Worm (Caenorhabditis elegans): ENCODE results near the gene R13H7.2.

Gene R13H7.2

ce11 chrIV:6879666-6880210, 20.6 kb upstream of the R13H7.2 start:
- TF ChIP-seq med-1 (GFP tag; optimal IDR thresholded peaks at IDR 0.05; ENCODE audit: insufficient read depth) (no peak), cog-1 (tag; optimal IDR thresholded peaks at IDR 0.05) (no peak), klf-2 (GFP tag; conservative IDR thresholded peaks at IDR 0.05) (no peak), ref-1 (GFP tag; conservative IDR thresholded peaks at IDR 0.05) (no peak), ztf-29 (GFP tag; IDR thresholded peaks at IDR 0.05) (no peak), ztf-23 (GFP tag; IDR thresholded peaks at IDR 0.05) (no peak), flt-1 (GFP tag; IDR thresholded peaks at IDR 0.05) (no peak), T22C8.4 (GFP tag; IDR thresholded peaks at IDR 0.05) (no peak), tab-1 (GFP tag; IDR thresholded peaks at IDR 0.05) (no peak)

ce11 chrIV:6878912-6879554, 19.9 kb upstream of the R13H7.2 start:
- no peak for TF ChIP-seq med-1 (GFP tag; optimal IDR thresholded peaks at IDR 0.05; ENCODE audit: insufficient read depth)
- TF ChIP-seq ztf-23 (GFP tag; IDR thresholded peaks at IDR 0.05) = no peak
- TF ChIP-seq T22C8.4 (GFP tag; IDR thresholded peaks at IDR 0.05) = no peak
- TF ChIP-seq ref-1 (GFP tag; conservative IDR thresholded peaks at IDR 0.05) = no peak
- TF ChIP-seq cog-1 (tag; optimal IDR thresholded peaks at IDR 0.05) = no peak
- TF ChIP-seq flt-1 (GFP tag; IDR thresholded peaks at IDR 0.05) = no peak
- no peak for TF ChIP-seq tab-1 (GFP tag; IDR thresholded peaks at IDR 0.05)
- no peak for TF ChIP-seq ztf-29 (GFP tag; IDR thresholded peaks at IDR 0.05)
- TF ChIP-seq klf-2 (GFP tag; conservative IDR thresholded peaks at IDR 0.05) = no peak

ce11 chrIV:6872958-6873357, 13.8 kb upstream of the R13H7.2 start, which contains the start of gene srx-19:
srx-19 (plus strand) TSS chrIV:6873258.
- TF ChIP-seq flt-1 (GFP tag; IDR thresholded peaks at IDR 0.05) (no peak), ztf-23 (GFP tag; IDR thresholded peaks at IDR 0.05) (no peak), tab-1 (GFP tag; IDR thresholded peaks at IDR 0.05) (no peak), klf-2 (GFP tag; conservative IDR thresholded peaks at IDR 0.05) (no peak), med-1 (GFP tag; optimal IDR thresholded peaks at IDR 0.05; ENCODE audit: insufficient read depth) (no peak), cog-1 (tag; optimal IDR thresholded peaks at IDR 0.05) (no peak), T22C8.4 (GFP tag; IDR thresholded peaks at IDR 0.05) (no peak), ztf-29 (GFP tag; IDR thresholded peaks at IDR 0.05) (no peak)

- TF ChIP-seq flt-1 (GFP tag; IDR thresholded peaks at IDR 0.05) = no peak
- TF ChIP-seq cog-1 (tag; optimal IDR thresholded peaks at IDR 0.05) = no peak
- TF ChIP-seq med-1 (GFP tag; optimal IDR thresholded peaks at IDR 0.05; ENCODE audit: insufficient read depth) = no peak
- no peak for TF ChIP-seq ref-1 (GFP tag; conservative IDR thresholded peaks at IDR 0.05)
- no peak for TF ChIP-seq tab-1 (GFP tag; IDR thresholded peaks at IDR 0.05)
- no peak for TF ChIP-seq T22C8.4 (GFP tag; IDR thresholded peaks at IDR 0.05)
- no peak for TF ChIP-seq klf-2 (GFP tag; conservative IDR thresholded peaks at IDR 0.05)
- no peak for TF ChIP-seq ztf-23 (GFP tag; IDR thresholded peaks at IDR 0.05)
- no peak for TF ChIP-seq ztf-29 (GFP tag; IDR thresholded peaks at IDR 0.05)
Measured at ce11 chrIV:6867791-6868190, 8.6 kb upstream of the R13H7.2 start, which contains the start of gene srx-20. srx-20 (plus strand) TSS chrIV:6868091.

- TF ChIP-seq tab-1 (GFP tag; IDR thresholded peaks at IDR 0.05) (no peak), cog-1 (tag; optimal IDR thresholded peaks at IDR 0.05) (no peak), T22C8.4 (GFP tag; IDR thresholded peaks at IDR 0.05) (no peak), ztf-23 (GFP tag; IDR thresholded peaks at IDR 0.05) (no peak), med-1 (GFP tag; optimal IDR thresholded peaks at IDR 0.05; ENCODE audit: insufficient read depth) (no peak), ztf-29 (GFP tag; IDR thresholded peaks at IDR 0.05) (no peak), klf-2 (GFP tag; conservative IDR thresholded peaks at IDR 0.05) (no peak), flt-1 (GFP tag; IDR thresholded peaks at IDR 0.05) (no peak), ref-1 (GFP tag; conservative IDR thresholded peaks at IDR 0.05) (no peak)
Measured at ce11 chrIV:6852727-6853126, 6.4 kb downstream of the R13H7.2 start.

ce11 chrIV:6842470-6843008, 16.6 kb downstream of the R13H7.2 start, which contains the start of gene lip-1:
lip-1 (plus strand) TSS chrIV:6842958.
- no peak for TF ChIP-seq ref-1 (GFP tag; conservative IDR thresholded peaks at IDR 0.05)
- no peak for TF ChIP-seq ztf-23 (GFP tag; IDR thresholded peaks at IDR 0.05)
- TF ChIP-seq flt-1 (GFP tag; IDR thresholded peaks at IDR 0.05) = no peak
- TF ChIP-seq tab-1 (GFP tag; IDR thresholded peaks at IDR 0.05) = no peak
- no peak for TF ChIP-seq klf-2 (GFP tag; conservative IDR thresholded peaks at IDR 0.05)
- TF ChIP-seq med-1 (GFP tag; optimal IDR thresholded peaks at IDR 0.05; ENCODE audit: insufficient read depth) = no peak
- TF ChIP-seq cog-1 (tag; optimal IDR thresholded peaks at IDR 0.05) = no peak
- no peak for TF ChIP-seq ztf-29 (GFP tag; IDR thresholded peaks at IDR 0.05)
- TF ChIP-seq T22C8.4 (GFP tag; IDR thresholded peaks at IDR 0.05) = no peak

ce11 chrIV:6841562-6842282, 17.4 kb downstream of the R13H7.2 start:
- no peak for TF ChIP-seq ref-1 (GFP tag; conservative IDR thresholded peaks at IDR 0.05)
- TF ChIP-seq flt-1 (GFP tag; IDR thresholded peaks at IDR 0.05) = no peak
- no peak for TF ChIP-seq ztf-29 (GFP tag; IDR thresholded peaks at IDR 0.05)
- no peak for TF ChIP-seq tab-1 (GFP tag; IDR thresholded peaks at IDR 0.05)
- no peak for TF ChIP-seq cog-1 (tag; optimal IDR thresholded peaks at IDR 0.05)
- TF ChIP-seq med-1 (GFP tag; optimal IDR thresholded peaks at IDR 0.05; ENCODE audit: insufficient read depth) = no peak
- no peak for TF ChIP-seq T22C8.4 (GFP tag; IDR thresholded peaks at IDR 0.05)
- no peak for TF ChIP-seq klf-2 (GFP tag; conservative IDR thresholded peaks at IDR 0.05)
- no peak for TF ChIP-seq ztf-23 (GFP tag; IDR thresholded peaks at IDR 0.05)

- TF ChIP-seq ref-1 (GFP tag; conservative IDR thresholded peaks at IDR 0.05) = no peak
- TF ChIP-seq ztf-23 (GFP tag; IDR thresholded peaks at IDR 0.05) = no peak
- no peak for TF ChIP-seq T22C8.4 (GFP tag; IDR thresholded peaks at IDR 0.05)
- TF ChIP-seq ztf-29 (GFP tag; IDR thresholded peaks at IDR 0.05) = no peak
- no peak for TF ChIP-seq flt-1 (GFP tag; IDR thresholded peaks at IDR 0.05)
- no peak for TF ChIP-seq tab-1 (GFP tag; IDR thresholded peaks at IDR 0.05)
- TF ChIP-seq cog-1 (tag; optimal IDR thresholded peaks at IDR 0.05) = no peak
- no peak for TF ChIP-seq klf-2 (GFP tag; conservative IDR thresholded peaks at IDR 0.05)
- TF ChIP-seq med-1 (GFP tag; optimal IDR thresholded peaks at IDR 0.05; ENCODE audit: insufficient read depth) = no peak
Measured at ce11 chrIV:6839091-6839522, 20.1 kb downstream of the R13H7.2 start.

All from whole organism, midembryonic.